Worm (Caenorhabditis elegans): ENCODE measurements around the gene T19D2.3.
A peak's percentile ranks its signal among the peaks of the same experiment; 100 is the strongest.

- TF ChIP-seq R02D3.7 (tag; optimal IDR thresholded peaks at IDR 0.05) (no peak), snpc-4 (tag; optimal IDR thresholded peaks at IDR 0.05) (no peak), lin-13 (GFP tag; optimal IDR thresholded peaks at IDR 0.05) (no peak), nhr-10 (tag; optimal IDR thresholded peaks at IDR 0.05) (no peak), ama-1 (optimal IDR thresholded peaks at IDR 0.05) (no peak), blmp-1 (tag; optimal IDR thresholded peaks at IDR 0.05; ENCODE audit: insufficient read depth) (no peak), mdl-1 (tag; optimal IDR thresholded peaks at IDR 0.05) (peak in 1 of 2 experiments; percentile 21), lsy-2 (tag; optimal IDR thresholded peaks at IDR 0.05) (peak in 1 of 2 experiments; percentile 12)
Observed at ce11 chrX:3945681-3946080, 6.6 kb downstream of the T19D2.3 start.
